Worm (Caenorhabditis elegans) whole organism, midembryonic: ENCODE results near the gene ZK813.1.

Source experiments
- T22C8.4 ChIP-seq: fragments of 200-800 bp; sonication (Bioruptor generic); IDR thresholded peaks from 2 replicates; pipeline ENCODE4 v1.3.6; 2022; ENCODE audit warnings: missing genetic modification characterization, missing compliant biosample characterization
- cog-1 ChIP-seq: sonication (generic microtip); optimal IDR thresholded peaks from 2 replicates; lab custom pipeline; 2016; ENCODE audit warnings: missing genetic modification characterization, missing compliant biosample characterization
- flt-1 ChIP-seq: fragments of 200-800 bp; sonication (Bioruptor generic); IDR thresholded peaks from 2 replicates; pipeline ENCODE4 v1.3.6; 2022; ENCODE audit warnings: missing genetic modification characterization, missing compliant biosample characterization
- klf-2 ChIP-seq: fragments of 200-800 bp; sonication (Bioruptor generic); conservative IDR thresholded peaks from 2 replicates; pipeline ENCODE4 v1.3.6; 2022; ENCODE audit warnings: missing genetic modification reagents, missing genetic modification characterization, missing compliant biosample characterization
- med-1 ChIP-seq: sonication (generic microtip); optimal IDR thresholded peaks from 2 replicates; lab custom pipeline; 2017; ENCODE audit warnings: missing genetic modification characterization, mild to moderate bottlenecking, missing compliant biosample characterization, antibody characterized with exemption, missing genetic modification reagents; ENCODE audit not compliant: insufficient read depth
- ref-1 ChIP-seq: fragments of 200-800 bp; sonication (Bioruptor generic); conservative IDR thresholded peaks from 2 replicates; pipeline ENCODE4 v1.3.6; 2022; ENCODE audit warnings: missing genetic modification reagents, missing genetic modification characterization, missing compliant biosample characterization
- tab-1 ChIP-seq: fragments of 200-800 bp; sonication (Bioruptor generic); IDR thresholded peaks from 2 replicates; pipeline ENCODE4 v1.3.6; 2022; ENCODE audit warnings: missing genetic modification characterization, missing compliant biosample characterization
- ztf-23 ChIP-seq: fragments of 200-800 bp; sonication (Bioruptor generic); IDR thresholded peaks from 2 replicates; pipeline ENCODE4 v1.3.6; 2022; ENCODE audit warnings: missing genetic modification reagents, missing genetic modification characterization, missing compliant biosample characterization
- ztf-29 ChIP-seq: fragments of 200-800 bp; sonication (Bioruptor generic); IDR thresholded peaks from 2 replicates; pipeline ENCODE4 v1.3.6; 2022; ENCODE audit warnings: missing genetic modification reagents, missing genetic modification characterization, missing compliant biosample characterization

The ZK813.1 gene

ce11 chrX:3455561-3455960 is 9.4 kb downstream of the ZK813.1 start:
- TF ChIP-seq med-1 (GFP tag; lab: Kevin White, UChicago) (no peak), ztf-29 (GFP tag; lab: Robert Waterston, UW) (no peak), ztf-23 (no peak), flt-1 (GFP tag; lab: Robert Waterston, UW) (no peak), cog-1 (tag; lab: Kevin White, UChicago) (no peak), ref-1 (GFP tag; lab: Robert Waterston, UW) (no peak), T22C8.4 (GFP tag; lab: Robert Waterston, UW) (no peak), tab-1 (GFP tag; lab: Robert Waterston, UW) (no peak)

ce11 chrX:3462086-3462485 is 16.0 kb downstream of the ZK813.1 start:
- TF ChIP-seq cog-1 (tag; lab: Kevin White, UChicago) = no peak
- no peak for TF ChIP-seq klf-2
- TF ChIP-seq med-1 (GFP tag; lab: Kevin White, UChicago) = no peak
- no peak for TF ChIP-seq ztf-29 (GFP tag; lab: Robert Waterston, UW)
- no peak for TF ChIP-seq ref-1 (GFP tag; lab: Robert Waterston, UW)
- no peak for TF ChIP-seq ztf-23
- TF ChIP-seq tab-1 (GFP tag; lab: Robert Waterston, UW) = no peak
- TF ChIP-seq T22C8.4 (GFP tag; lab: Robert Waterston, UW) = no peak
- TF ChIP-seq flt-1 (GFP tag; lab: Robert Waterston, UW) = no peak

ce11 chrX:3463875-3464274 is 17.8 kb downstream of the ZK813.1 start:
- TF ChIP-seq cog-1 (tag; lab: Kevin White, UChicago) (no peak), T22C8.4 (GFP tag; lab: Robert Waterston, UW) (no peak), ztf-29 (GFP tag; lab: Robert Waterston, UW) (no peak), tab-1 (GFP tag; lab: Robert Waterston, UW) (no peak)

ce11 chrX:3464309-3465038 is 18.4 kb downstream of the ZK813.1 start:
- TF ChIP-seq ztf-29 (GFP tag; lab: Robert Waterston, UW) (no peak), tab-1 (GFP tag; lab: Robert Waterston, UW) (no peak), ref-1 (GFP tag; lab: Robert Waterston, UW) (no peak), klf-2 (no peak), flt-1 (GFP tag; lab: Robert Waterston, UW) (no peak), cog-1 (tag; lab: Kevin White, UChicago) (no peak), ztf-23 (no peak)

- TF ChIP-seq tab-1 (GFP tag; lab: Robert Waterston, UW) (no peak), T22C8.4 (GFP tag; lab: Robert Waterston, UW) (no peak), klf-2 (no peak), ref-1 (GFP tag; lab: Robert Waterston, UW) (no peak), ztf-23 (no peak), flt-1 (GFP tag; lab: Robert Waterston, UW) (no peak), ztf-29 (GFP tag; lab: Robert Waterston, UW) (no peak), med-1 (GFP tag; lab: Kevin White, UChicago) (no peak), cog-1 (tag; lab: Kevin White, UChicago) (no peak)
Measured at ce11 chrX:3465785-3466184, 19.7 kb downstream of the ZK813.1 start, which contains the start of the genes ZK377.15 and sax-3. ZK377.15 (minus strand) TSS chrX:3465885. sax-3 (minus strand) TSS chrX:3465927.

ce11 chrX:3467004-3467761 is 21.1 kb downstream of the ZK813.1 start:
- TF ChIP-seq T22C8.4 (GFP tag; lab: Robert Waterston, UW) (peak; percentile 62; the same call in 1 of the 2 replicates), ztf-23 (0 out of 2 replicates have a peak, but pooled peaks have one; percentile 35), cog-1 (tag; lab: Kevin White, UChicago) (no peak), tab-1 (GFP tag; lab: Robert Waterston, UW) (no peak), ref-1 (GFP tag; lab: Robert Waterston, UW) (no peak), flt-1 (GFP tag; lab: Robert Waterston, UW) (peak; percentile 36; the same call in 1 of the 2 replicates)

- TF ChIP-seq med-1 (GFP tag; lab: Kevin White, UChicago) = no peak
- TF ChIP-seq ztf-29 (GFP tag; lab: Robert Waterston, UW) = no peak
- no peak for TF ChIP-seq T22C8.4 (GFP tag; lab: Robert Waterston, UW)
- TF ChIP-seq ztf-23 = no peak
- no peak for TF ChIP-seq flt-1 (GFP tag; lab: Robert Waterston, UW)
- TF ChIP-seq cog-1 (tag; lab: Kevin White, UChicago) = no peak
- no peak for TF ChIP-seq ref-1 (GFP tag; lab: Robert Waterston, UW)
Measured at ce11 chrX:3467958-3468357, 21.8 kb downstream of the ZK813.1 start.

- TF ChIP-seq flt-1 (GFP tag; lab: Robert Waterston, UW) (0 out of 2 replicates have a peak, but pooled peaks have one; percentile 38), ztf-23 (no peak), tab-1 (GFP tag; lab: Robert Waterston, UW) (0 out of 2 replicates have a peak, but pooled peaks have one; percentile 44)
Measured at ce11 chrX:3469332-3469731, 23.2 kb downstream of the ZK813.1 start.

ce11 chrX:3470307-3470706 is 24.2 kb downstream of the ZK813.1 start:
- TF ChIP-seq ztf-29 (GFP tag; lab: Robert Waterston, UW) = no peak
- no peak for TF ChIP-seq ztf-23
- TF ChIP-seq med-1 (GFP tag; lab: Kevin White, UChicago) = no peak
- TF ChIP-seq cog-1 (tag; lab: Kevin White, UChicago) = no peak
- no peak for TF ChIP-seq tab-1 (GFP tag; lab: Robert Waterston, UW)
- TF ChIP-seq ref-1 (GFP tag; lab: Robert Waterston, UW) = no peak
- no peak for TF ChIP-seq flt-1 (GFP tag; lab: Robert Waterston, UW)
- TF ChIP-seq klf-2 = no peak
